Worm (Caenorhabditis elegans) whole organism, L1 larva: ENCODE measurements around the gene tpst-1.
A peak's percentile ranks its signal among the peaks of the same experiment; 100 is the strongest.

Experiments
- C16A3.4 ChIP-seq: fragments of 150-350 bp; optimal IDR thresholded peaks from 2 replicates; lab custom pipeline; 2014; ENCODE audit warnings: missing biosample characterization, missing genetic modification characterization
- C34B4.2 ChIP-seq: sonication (generic microtip); optimal IDR thresholded peaks from 2 replicates; lab custom pipeline; 2017; ENCODE audit warnings: mild to moderate bottlenecking, missing genetic modification characterization, missing compliant biosample characterization
- F16B12.6 ChIP-seq: fragments of 150-350 bp; optimal IDR thresholded peaks from 2 replicates; lab custom pipeline; 2014; ENCODE audit warnings: missing biosample characterization, missing genetic modification characterization
- aha-1 ChIP-seq: fragments of 150-350 bp; optimal IDR thresholded peaks from 2 replicates; lab custom pipeline; 2014; ENCODE audit warnings: missing biosample characterization, missing genetic modification characterization
- blmp-1 ChIP-seq: fragments of 150-350 bp; optimal IDR thresholded peaks from 2 replicates; lab custom pipeline; 2014; ENCODE audit warnings: missing biosample characterization, missing genetic modification characterization
- ceh-63 ChIP-seq: fragments of 200-800 bp; sonication (Bioruptor generic); optimal IDR thresholded peaks from 2 replicates; lab custom pipeline; 2018; ENCODE audit warnings: mild to moderate bottlenecking, missing genetic modification characterization, missing compliant biosample characterization
- ceh-8 ChIP-seq: fragments of 200-800 bp; sonication (Bioruptor generic); optimal IDR thresholded peaks from 2 replicates; lab custom pipeline; 2018; ENCODE audit warnings: mild to moderate bottlenecking, missing genetic modification characterization, moderate library complexity, missing compliant biosample characterization
- ceh-88 ChIP-seq: fragments of 200-800 bp; sonication (Bioruptor generic); IDR thresholded peaks from 2 replicates; pipeline ENCODE4 v1.3.6; 2022; ENCODE audit warnings: missing genetic modification characterization, missing compliant biosample characterization
- dpl-1 ChIP-seq, 3 experiments: fragments of 150-350 bp in 2 of 3; sonication (generic microtip) in 1 of 3; optimal IDR thresholded peaks; 2 replicates each; lab custom pipeline; 2014 to 2017; ENCODE audit warnings: missing biosample characterization in 3 of 3, missing genetic modification characterization in 3 of 3, missing genetic modification reagents in 3 of 3
- dsc-1 ChIP-seq: sonication (generic microtip); optimal IDR thresholded peaks from 2 replicates; lab custom pipeline; 2016; ENCODE audit warnings: mild to moderate bottlenecking, missing genetic modification characterization, missing compliant biosample characterization
- egl-27 ChIP-seq, 2 experiments: fragments of 150-350 bp in 1 of 2; sonication (generic microtip); optimal IDR thresholded peaks; 3 replicates each; lab custom pipeline; 2017 to 2018; ENCODE audit warnings: missing biosample characterization in 2 of 2, missing genetic modification characterization in 2 of 2, missing genetic modification reagents in 2 of 2
- elt-2 ChIP-seq: sonication (generic microtip); optimal IDR thresholded peaks from 2 replicates; lab custom pipeline; 2016; ENCODE audit warnings: missing genetic modification characterization, mild to moderate bottlenecking, inconsistent platforms, missing compliant biosample characterization, missing genetic modification reagents
- elt-3 ChIP-seq, 6 experiments: fragments of 150-350 bp in 1 of 6; sonication (generic microtip); optimal IDR thresholded peaks; 2 replicates each; lab custom pipeline; 2017 to 2018; ENCODE audit warnings: missing biosample characterization in 6 of 6, missing genetic modification characterization in 6 of 6, inconsistent platforms in 1 of 6
- ets-5 ChIP-seq: fragments of 200-800 bp; sonication (Bioruptor generic); IDR thresholded peaks from 2 replicates; pipeline ENCODE4 v1.3.6; 2022; ENCODE audit warnings: missing genetic modification characterization, missing compliant biosample characterization
- fkh-4 ChIP-seq: sonication (generic microtip); optimal IDR thresholded peaks from 2 replicates; lab custom pipeline; 2016; ENCODE audit warnings: missing compliant biosample characterization, missing genetic modification characterization, borderline replicate concordance
- fkh-8 ChIP-seq: sonication (generic microtip); optimal IDR thresholded peaks from 2 replicates; lab custom pipeline; 2016; ENCODE audit warnings: mild to moderate bottlenecking, missing genetic modification characterization, missing compliant biosample characterization
- grh-1 ChIP-seq: fragments of 200-800 bp; sonication (Bioruptor generic); IDR thresholded peaks from 2 replicates; pipeline ENCODE4 v1.3.6; 2022; ENCODE audit warnings: missing genetic modification reagents, missing genetic modification characterization, missing compliant biosample characterization
- jun-1 ChIP-seq: fragments of 150-350 bp; optimal IDR thresholded peaks from 2 replicates; lab custom pipeline; 2014; ENCODE audit warnings: missing biosample characterization, missing genetic modification reagents, missing genetic modification characterization
- lin-13 ChIP-seq: fragments of 150-350 bp; optimal IDR thresholded peaks from 2 replicates; lab custom pipeline; 2014; ENCODE audit warnings: missing biosample characterization, missing genetic modification reagents, missing genetic modification characterization
- lin-15B ChIP-seq: fragments of 150-350 bp; sonication (generic microtip); optimal IDR thresholded peaks from 3 replicates; lab custom pipeline; 2014; ENCODE audit warnings: missing biosample characterization, missing genetic modification characterization
- lin-35 ChIP-seq, 2 experiments: fragments of 150-350 bp; optimal IDR thresholded peaks; 2 replicates each; lab custom pipeline; 2014; ENCODE audit warnings: missing biosample characterization in 2 of 2, missing genetic modification characterization in 2 of 2, missing genetic modification reagents in 2 of 2
- lsy-2 ChIP-seq, 2 experiments: fragments of 150-350 bp; optimal IDR thresholded peaks; 2 replicates each; lab custom pipeline; 2014; ENCODE audit warnings: missing biosample characterization in 2 of 2, missing genetic modification characterization in 2 of 2
- mef-2 ChIP-seq: fragments of 150-350 bp; optimal IDR thresholded peaks from 2 replicates; lab custom pipeline; 2014; ENCODE audit warnings: missing biosample characterization, missing genetic modification characterization
- nhr-47 ChIP-seq: sonication (generic microtip); optimal IDR thresholded peaks from 2 replicates; lab custom pipeline; 2016; ENCODE audit warnings: mild to moderate bottlenecking, missing genetic modification characterization, moderate library complexity, missing compliant biosample characterization
- nhr-76 ChIP-seq: sonication (generic microtip); optimal IDR thresholded peaks from 2 replicates; lab custom pipeline; 2017; ENCODE audit warnings: missing biosample characterization, missing genetic modification characterization
- rnt-1 ChIP-seq: sonication (generic microtip); optimal IDR thresholded peaks from 2 replicates; lab custom pipeline; 2016; ENCODE audit warnings: mild to moderate bottlenecking, missing genetic modification characterization, moderate library complexity, missing compliant biosample characterization
- skn-1 ChIP-seq: fragments of 150-350 bp; optimal IDR thresholded peaks from 2 replicates; lab custom pipeline; 2014; ENCODE audit warnings: missing biosample characterization, missing genetic modification characterization
- snpc-4 ChIP-seq: fragments of 150-350 bp; optimal IDR thresholded peaks from 2 replicates; lab custom pipeline; 2014; ENCODE audit warnings: missing biosample characterization, missing genetic modification characterization
- sox-4 ChIP-seq: sonication (generic microtip); optimal IDR thresholded peaks from 2 replicates; lab custom pipeline; 2016; ENCODE audit warnings: missing genetic modification characterization, missing compliant biosample characterization
- sup-37 ChIP-seq: fragments of 200-800 bp; sonication (Bioruptor generic); optimal IDR thresholded peaks from 2 replicates; lab custom pipeline; 2018; ENCODE audit warnings: mild to moderate bottlenecking, missing genetic modification characterization, missing compliant biosample characterization
- tbx-2 ChIP-seq: sonication (generic microtip); optimal IDR thresholded peaks from 2 replicates; lab custom pipeline; 2016; ENCODE audit warnings: missing genetic modification characterization, missing compliant biosample characterization
- tlp-1 ChIP-seq: fragments of 150-350 bp; optimal IDR thresholded peaks from 2 replicates; lab custom pipeline; 2014; ENCODE audit warnings: missing biosample characterization, missing genetic modification characterization
- unc-98 ChIP-seq: fragments of 200-800 bp; sonication (Bioruptor generic); IDR thresholded peaks from 2 replicates; pipeline ENCODE4 v1.3.6; 2022; ENCODE audit warnings: missing genetic modification characterization, missing compliant biosample characterization
- vab-15 ChIP-seq: sonication (generic microtip); optimal IDR thresholded peaks from 2 replicates; lab custom pipeline; 2017; ENCODE audit warnings: missing genotype, mild to moderate bottlenecking, missing genetic modification characterization, missing compliant biosample characterization
- xbp-1 ChIP-seq: sonication (generic microtip); optimal IDR thresholded peaks from 2 replicates; lab custom pipeline; 2016; ENCODE audit warnings: missing genetic modification characterization, missing compliant biosample characterization
- zip-4 ChIP-seq: fragments of 200-800 bp; sonication (Bioruptor generic); optimal IDR thresholded peaks from 2 replicates; lab custom pipeline; 2018; ENCODE audit warnings: mild to moderate bottlenecking, missing genetic modification characterization, moderate library complexity, missing compliant biosample characterization

Gene tpst-1

DNA sequence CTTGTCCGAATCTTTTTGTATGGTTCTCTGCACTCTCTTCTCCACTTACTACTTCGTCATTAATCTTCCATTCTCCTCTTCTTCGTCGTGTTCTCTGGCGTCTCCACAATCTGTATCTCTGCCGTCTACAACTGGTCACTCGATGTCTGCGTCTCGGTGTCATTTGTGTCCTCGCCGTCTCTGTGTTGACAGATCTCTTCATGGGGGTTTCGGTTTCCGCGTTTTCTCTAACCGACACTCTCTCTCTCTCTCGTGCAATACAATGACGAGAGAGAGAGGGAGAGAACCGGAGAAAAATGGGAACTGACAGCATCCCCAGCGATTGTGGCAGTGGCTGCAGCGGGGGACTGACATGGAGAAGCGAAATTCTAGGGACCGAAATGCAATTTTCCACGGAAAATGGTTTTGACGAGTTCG is 49.6 kb downstream of the tpst-1 start (continued):
- TF ChIP-seq zip-4 (GFP tag; lab: Kevin White, UChicago) (peak; percentile 90), tlp-1 (tag; lab: Kevin White, UChicago) (no peak), lin-13 (GFP tag; lab: Kevin White, UChicago) (peak; percentile 99), nhr-47 (tag; lab: Kevin White, UChicago) (peak; percentile 100), xbp-1 (peak; percentile 98), dsc-1 (peak; percentile 99), snpc-4 (tag; lab: Kevin White, UChicago) (peak; percentile 75), aha-1 (tag; lab: Kevin White, UChicago) (peak; percentile 73), egl-27 (tag; optimal IDR thresholded peaks at IDR 0.05; lab: Kevin White, UChicago) (peak; percentile 100), ceh-8 (GFP tag; lab: Kevin White, UChicago) (peak; percentile 94), jun-1 (peak; percentile 99), dpl-1 (GFP tag; optimal IDR thresholded peaks at IDR 0.05; lab: Kevin White, UChicago) (peak; percentile 80 to 86 (median 81)), sup-37 (peak; percentile 91), fkh-4 (peak; percentile 82), vab-15 (peak; percentile 47), nhr-76 (peak; percentile 84), ceh-63 (GFP tag; lab: Kevin White, UChicago) (peak; percentile 62), sox-4 (tag; lab: Kevin White, UChicago) (peak; percentile 95), unc-98 (GFP tag; lab: Robert Waterston, UW) (peak; percentile 72), mef-2 (tag; lab: Kevin White, UChicago) (peak; percentile 98), blmp-1 (peak; percentile 95), rnt-1 (peak; percentile 96), lin-15B (tag; lab: Kevin White, UChicago) (peak; percentile 53), skn-1 (tag; lab: Kevin White, UChicago) (peak; percentile 97), ets-5 (GFP tag; lab: Robert Waterston, UW) (no peak), tbx-2 (tag; lab: Kevin White, UChicago) (peak; percentile 100), lsy-2 (tag; optimal IDR thresholded peaks at IDR 0.05; lab: Kevin White, UChicago) (peak; percentile 97), lin-35 (GFP tag; optimal IDR thresholded peaks at IDR 0.05; lab: Kevin White, UChicago) (peak; percentile 86 to 93), C16A3.4 (tag; lab: Kevin White, UChicago) (peak; percentile 98), fkh-8 (tag; lab: Kevin White, UChicago) (peak; percentile 99), elt-2 (tag; lab: Kevin White, UChicago) (peak; percentile 87), F16B12.6 (tag; lab: Kevin White, UChicago) (peak; percentile 26)

DNA sequence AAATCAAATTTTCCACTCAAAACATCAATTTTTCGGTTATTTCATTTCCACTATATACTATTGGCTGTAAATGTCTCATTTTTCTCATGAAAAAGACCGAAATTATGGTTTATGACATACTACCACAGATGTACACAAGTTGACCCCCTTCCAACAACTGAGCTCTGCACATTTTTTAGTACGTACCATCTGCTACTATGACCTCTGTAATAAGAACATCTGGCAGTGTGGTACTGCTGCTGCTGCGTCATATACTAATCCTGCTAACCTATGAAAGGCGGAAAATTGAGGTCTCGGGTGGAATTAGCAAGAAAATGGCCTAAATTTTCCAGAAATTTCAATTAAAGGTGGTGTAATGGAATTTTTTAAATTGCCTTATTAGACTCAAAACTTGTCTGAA is 50.7 kb downstream of the tpst-1 start:
- TF ChIP-seq ceh-88 (GFP tag; lab: Robert Waterston, UW) (no peak), dsc-1 (peak; percentile 18), elt-3 (tag; optimal IDR thresholded peaks at IDR 0.05; lab: Kevin White, UChicago) (no peak), egl-27 (tag; optimal IDR thresholded peaks at IDR 0.05; lab: Kevin White, UChicago) (no peak)

ce11 chrIII:12609410-12609809 is 52.7 kb downstream of the tpst-1 start:
- TF ChIP-seq jun-1, result no peak
- TF ChIP-seq grh-1 (GFP tag; lab: Robert Waterston, UW), result 0 out of 2 replicates have a peak, but pooled peaks have one; percentile 27
- TF ChIP-seq, all 84 proteins: peak for 1

DNA sequence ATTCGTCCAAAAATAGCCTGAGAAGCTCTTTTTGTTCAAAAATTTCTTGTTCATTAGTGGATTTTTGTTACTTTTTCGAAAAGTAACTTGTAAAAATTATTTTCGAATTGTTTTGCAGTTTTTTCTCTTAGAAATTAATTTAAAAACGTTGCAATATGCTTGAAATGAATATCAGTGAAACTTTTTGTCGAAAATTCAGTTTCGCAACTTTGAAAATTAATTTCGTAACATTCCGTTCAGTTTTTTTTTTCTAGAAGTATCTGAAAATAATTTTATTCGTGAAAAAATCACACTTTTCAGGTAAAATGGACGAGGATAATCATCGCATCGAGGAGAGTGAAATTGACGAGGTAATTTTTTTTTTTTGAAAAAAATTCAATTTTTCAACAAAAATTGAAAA is 53.1 kb downstream of the tpst-1 start, which contains the start of gene Y111B2A.12:
TSS of gene Y111B2A.12 (plus strand) at position 301 of the 400 bp plus-strand sequence.
- TF ChIP-seq blmp-1 (no peak), C34B4.2 (no peak)
